Worm (Caenorhabditis elegans) whole organism, early embryonic: ENCODE data around the gene gsp-2.

Experiments used
- B0310.2 ChIP-seq: sonication (generic microtip); optimal IDR thresholded peaks from 2 replicates; lab custom pipeline; 2016; ENCODE audit warnings: mild to moderate bottlenecking, missing genetic modification characterization, missing compliant biosample characterization
- aly-1 ChIP-seq: sonication (generic microtip); optimal IDR thresholded peaks from 2 replicates; lab custom pipeline; 2016; ENCODE audit warnings: missing genetic modification characterization, missing compliant biosample characterization
- ama-1 ChIP-seq: fragments of 150-350 bp; optimal IDR thresholded peaks from 2 replicates; lab custom pipeline; 2014
- hmg-4 ChIP-seq: fragments of 200-800 bp; sonication (Bioruptor generic); optimal IDR thresholded peaks from 2 replicates; lab custom pipeline; 2018; ENCODE audit warnings: mild to moderate bottlenecking, missing genetic modification characterization, missing compliant biosample characterization
- hnd-1 ChIP-seq: sonication (generic microtip); optimal IDR thresholded peaks from 2 replicates; lab custom pipeline; 2016; ENCODE audit warnings: missing genetic modification characterization, missing compliant biosample characterization
- pes-1 ChIP-seq: fragments of 200-800 bp; sonication (Bioruptor generic); IDR thresholded peaks from 2 replicates; pipeline ENCODE4 v1.3.6; 2022; ENCODE audit warnings: missing genetic modification reagents, missing genetic modification characterization, missing compliant biosample characterization
- scrt-1 ChIP-seq: fragments of 200-800 bp; sonication (Bioruptor generic); IDR thresholded peaks from 2 replicates; pipeline ENCODE4 v1.3.6; 2022; ENCODE audit warnings: missing genetic modification characterization, missing compliant biosample characterization
- tbx-37 ChIP-seq: fragments of 200-800 bp; sonication (Bioruptor generic); conservative IDR thresholded peaks from 2 replicates; pipeline ENCODE4 v1.3.6; 2022; ENCODE audit warnings: missing genetic modification reagents, missing genetic modification characterization, missing compliant biosample characterization

- TF ChIP-seq hmg-4 (GFP tag; lab: Kevin White, UChicago) (no peak), aly-1 (tag; lab: Kevin White, UChicago) (no peak), hnd-1 (tag; lab: Kevin White, UChicago) (no peak), tbx-37 (no peak), ama-1 (lab: Kevin White, UChicago) (no peak), scrt-1 (GFP tag; lab: Robert Waterston, UW) (no peak), B0310.2 (tag; lab: Kevin White, UChicago) (no peak), pes-1 (no peak)
These were observed 4.7 kb upstream of the gsp-2 start for ce11 chrIII:7331671-7332070.
